Worm (Caenorhabditis elegans) whole organism, L3 larva: Measurements from ENCODE around the gene par-2.

Source experiments
- ZK546.5 ChIP-seq: sonication (generic microtip); optimal IDR thresholded peaks from 2 replicates; lab custom pipeline; 2017; ENCODE audit warnings: missing biosample characterization, missing genetic modification characterization
- aly-2 ChIP-seq: fragments of 150-350 bp; optimal IDR thresholded peaks from 2 replicates; lab custom pipeline; 2014; ENCODE audit warnings: missing biosample characterization, missing genetic modification characterization
- ceh-16 ChIP-seq: sonication (generic microtip); optimal IDR thresholded peaks from 2 replicates; lab custom pipeline; 2017; ENCODE audit warnings: missing biosample characterization, missing genetic modification characterization
- ceh-28 ChIP-seq: fragments of 150-350 bp; optimal IDR thresholded peaks from 2 replicates; lab custom pipeline; 2014; ENCODE audit warnings: missing biosample characterization, missing genetic modification reagents, missing genetic modification characterization
- ceh-82 ChIP-seq: fragments of 150-350 bp; optimal IDR thresholded peaks from 2 replicates; lab custom pipeline; 2014; ENCODE audit warnings: missing biosample characterization, missing genetic modification characterization
- ceh-9 ChIP-seq: sonication (generic microtip); optimal IDR thresholded peaks from 2 replicates; lab custom pipeline; 2018; ENCODE audit warnings: missing biosample characterization, missing genetic modification characterization
- egl-27 ChIP-seq: sonication (generic microtip); optimal IDR thresholded peaks from 4 replicates; lab custom pipeline; 2017; ENCODE audit warnings: missing biosample characterization, missing genetic modification reagents, missing genetic modification characterization
- egl-5 ChIP-seq: fragments of 150-350 bp; optimal IDR thresholded peaks from 2 replicates; lab custom pipeline; 2017; ENCODE audit warnings: missing biosample characterization, missing genetic modification reagents, missing genetic modification characterization, inconsistent platforms
- elt-1 ChIP-seq: fragments of 150-350 bp; optimal IDR thresholded peaks from 2 replicates; lab custom pipeline; 2014; ENCODE audit warnings: missing biosample characterization, missing genetic modification characterization
- eor-1 ChIP-seq, 2 experiments: fragments of 150-350 bp; optimal IDR thresholded peaks; 2 replicates each; lab custom pipeline; 2014 to 2018; ENCODE audit warnings: missing biosample characterization in 2 of 2, missing genetic modification characterization in 2 of 2
- fkh-10 ChIP-seq: sonication (generic microtip); optimal IDR thresholded peaks from 2 replicates; lab custom pipeline; 2017; ENCODE audit warnings: missing biosample characterization, missing genetic modification reagents, missing genetic modification characterization
- fos-1 ChIP-seq: fragments of 150-350 bp; optimal IDR thresholded peaks from 2 replicates; lab custom pipeline; 2014; ENCODE audit warnings: missing biosample characterization, missing genetic modification characterization
- jun-1 ChIP-seq: fragments of 150-350 bp; optimal IDR thresholded peaks from 2 replicates; lab custom pipeline; 2014; ENCODE audit warnings: missing biosample characterization, missing genetic modification reagents, missing genetic modification characterization
- lin-15B ChIP-seq: fragments of 150-350 bp; optimal IDR thresholded peaks from 2 replicates; lab custom pipeline; 2014; ENCODE audit warnings: missing biosample characterization, missing genetic modification characterization
- lin-39 ChIP-seq: fragments of 150-350 bp; optimal IDR thresholded peaks from 2 replicates; lab custom pipeline; 2018; ENCODE audit warnings: missing biosample characterization, missing genetic modification reagents, missing genetic modification characterization
- lsy-12 ChIP-seq: sonication (generic microtip); optimal IDR thresholded peaks from 2 replicates; lab custom pipeline; 2016; ENCODE audit warnings: mild to moderate bottlenecking, missing genetic modification characterization, missing compliant biosample characterization
- mdl-1 ChIP-seq: fragments of 150-350 bp; optimal IDR thresholded peaks from 2 replicates; lab custom pipeline; 2014; ENCODE audit warnings: missing biosample characterization, missing genetic modification characterization
- mml-1 ChIP-seq: fragments of 150-350 bp; sonication (generic microtip); optimal IDR thresholded peaks from 3 replicates; lab custom pipeline; 2014; ENCODE audit warnings: missing biosample characterization, missing genetic modification characterization
- nfya-1 ChIP-seq: sonication (generic microtip); optimal IDR thresholded peaks from 2 replicates; lab custom pipeline; 2017; ENCODE audit warnings: missing genetic modification characterization, mild to moderate bottlenecking, missing compliant biosample characterization, antibody characterized with exemption, moderate library complexity; ENCODE audit not compliant: insufficient read depth
- nhr-11 ChIP-seq: fragments of 150-350 bp; optimal IDR thresholded peaks from 2 replicates; lab custom pipeline; 2014; ENCODE audit warnings: missing biosample characterization, missing genetic modification characterization
- nhr-12 ChIP-seq: fragments of 150-350 bp; optimal IDR thresholded peaks from 2 replicates; lab custom pipeline; 2014; ENCODE audit warnings: missing biosample characterization, missing genetic modification characterization
- nhr-23 ChIP-seq: fragments of 150-350 bp; optimal IDR thresholded peaks from 2 replicates; lab custom pipeline; 2014; ENCODE audit warnings: missing biosample characterization, missing genetic modification reagents, missing genetic modification characterization
- nhr-25 ChIP-seq: sonication (generic microtip); optimal IDR thresholded peaks from 2 replicates; lab custom pipeline; 2017; ENCODE audit warnings: missing biosample characterization, missing genetic modification characterization
- nhr-28 ChIP-seq: fragments of 150-350 bp; optimal IDR thresholded peaks from 2 replicates; lab custom pipeline; 2014; ENCODE audit warnings: missing biosample characterization, missing genetic modification characterization
- nhr-67 ChIP-seq: fragments of 150-350 bp; optimal IDR thresholded peaks from 2 replicates; lab custom pipeline; 2014; ENCODE audit warnings: missing biosample characterization, missing genetic modification characterization
- nhr-76 ChIP-seq: fragments of 150-350 bp; sonication (generic microtip); optimal IDR thresholded peaks from 5 replicates; lab custom pipeline; 2014; ENCODE audit warnings: missing biosample characterization, missing genetic modification characterization
- nhr-77 ChIP-seq: fragments of 150-350 bp; optimal IDR thresholded peaks from 2 replicates; lab custom pipeline; 2014; ENCODE audit warnings: missing biosample characterization, missing genetic modification characterization
- pha-4 ChIP-seq: fragments of 150-350 bp; optimal IDR thresholded peaks from 2 replicates; lab custom pipeline; 2014; ENCODE audit warnings: missing biosample characterization, missing genetic modification reagents, missing genetic modification characterization
- sea-2 ChIP-seq: fragments of 150-350 bp; sonication (generic microtip); optimal IDR thresholded peaks from 4 replicates; lab custom pipeline; 2014; ENCODE audit warnings: missing biosample characterization, missing genetic modification reagents, missing genetic modification characterization
- skn-1 ChIP-seq: fragments of 150-350 bp; optimal IDR thresholded peaks from 2 replicates; lab custom pipeline; 2014; ENCODE audit warnings: missing biosample characterization, missing genetic modification characterization
- snpc-4 ChIP-seq: fragments of 150-350 bp; optimal IDR thresholded peaks from 2 replicates; lab custom pipeline; 2014; ENCODE audit warnings: missing biosample characterization, missing genetic modification characterization
- tbx-2 ChIP-seq: sonication (generic microtip); optimal IDR thresholded peaks from 2 replicates; lab custom pipeline; 2016; ENCODE audit warnings: mild to moderate bottlenecking, missing genetic modification characterization, missing compliant biosample characterization
- unc-39 ChIP-seq: sonication (generic microtip); optimal IDR thresholded peaks from 4 replicates; lab custom pipeline; 2017; ENCODE audit warnings: missing biosample characterization, missing genetic modification characterization
- unc-62 ChIP-seq: fragments of 150-350 bp; sonication (generic microtip); optimal IDR thresholded peaks from 4 replicates; lab custom pipeline; 2014; ENCODE audit warnings: missing biosample characterization, missing genetic modification reagents, missing genetic modification characterization
- zag-1 ChIP-seq: fragments of 150-350 bp; optimal IDR thresholded peaks from 2 replicates; lab custom pipeline; 2014; ENCODE audit warnings: missing biosample characterization, missing genetic modification characterization
- ztf-11 ChIP-seq: fragments of 150-350 bp; optimal IDR thresholded peaks from 2 replicates; lab custom pipeline; 2014; ENCODE audit warnings: missing biosample characterization, missing genetic modification characterization
- ztf-4 ChIP-seq: fragments of 150-350 bp; optimal IDR thresholded peaks from 2 replicates; lab custom pipeline; 2014; ENCODE audit warnings: missing biosample characterization, missing genetic modification characterization

The par-2 gene

DNA sequence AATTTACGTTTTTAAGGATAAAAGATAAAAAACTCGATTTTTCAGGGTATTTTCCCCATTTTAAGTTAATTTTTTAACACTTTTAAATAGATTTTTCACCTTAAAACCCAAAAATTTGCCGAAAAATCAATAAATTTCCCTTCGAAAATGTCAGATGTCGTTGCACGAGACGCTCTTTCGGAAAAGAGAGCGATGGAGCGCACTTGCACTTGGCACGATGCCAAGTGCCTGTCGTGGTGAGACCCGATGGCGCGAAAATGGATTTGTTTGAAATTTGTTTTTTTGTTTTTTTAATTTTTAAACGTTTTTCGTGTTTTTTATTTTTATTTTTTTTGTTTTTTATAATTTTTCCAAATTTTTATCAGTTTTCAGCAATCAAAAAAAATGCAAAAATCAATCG lies 665 bp upstream of the par-2 start, which contains the start of the genes rab-18 and kbp-4 (continued):
- TF ChIP-seq nhr-23 (peak; percentile 98), nhr-12 (tag; lab: Kevin White, UChicago) (no peak), unc-62 (no peak), egl-27 (tag; lab: Kevin White, UChicago) (no peak), zag-1 (tag; lab: Kevin White, UChicago) (peak; percentile 46), sea-2 (GFP tag; lab: Kevin White, UChicago) (no peak), nhr-76 (tag; lab: Kevin White, UChicago) (no peak), nhr-11 (tag; lab: Kevin White, UChicago) (peak; percentile 1), skn-1 (peak; percentile 81), jun-1 (tag; lab: Kevin White, UChicago) (peak; percentile 82), ceh-16 (tag; lab: Kevin White, UChicago) (no peak), ceh-28 (tag; lab: Kevin White, UChicago) (peak; percentile 87), nhr-25 (peak; percentile 97), fos-1 (tag; lab: Kevin White, UChicago) (no peak), mdl-1 (tag; lab: Kevin White, UChicago) (peak; percentile 81), nhr-67 (tag; lab: Kevin White, UChicago) (no peak), nhr-28 (tag; lab: Kevin White, UChicago) (no peak), tbx-2 (peak; percentile 70), fkh-10 (peak; percentile 62), nfya-1 (tag; lab: Kevin White, UChicago) (peak; percentile 96), ceh-9 (no peak), eor-1 (tag; optimal IDR thresholded peaks at IDR 0.05; lab: Kevin White, UChicago) (no peak), pha-4 (tag; lab: Kevin White, UChicago) (peak; percentile 98), lsy-12 (peak; percentile 60), nhr-77 (tag; lab: Kevin White, UChicago) (peak; percentile 59), ztf-11 (tag; lab: Kevin White, UChicago) (no peak)

- no peak for TF ChIP-seq nhr-23
- peak; percentile 60 for TF ChIP-seq ceh-28 (tag; lab: Kevin White, UChicago)
These were observed 3.8 kb downstream of the par-2 start for ce11 chrIII:1084971-1085370.

DNA sequence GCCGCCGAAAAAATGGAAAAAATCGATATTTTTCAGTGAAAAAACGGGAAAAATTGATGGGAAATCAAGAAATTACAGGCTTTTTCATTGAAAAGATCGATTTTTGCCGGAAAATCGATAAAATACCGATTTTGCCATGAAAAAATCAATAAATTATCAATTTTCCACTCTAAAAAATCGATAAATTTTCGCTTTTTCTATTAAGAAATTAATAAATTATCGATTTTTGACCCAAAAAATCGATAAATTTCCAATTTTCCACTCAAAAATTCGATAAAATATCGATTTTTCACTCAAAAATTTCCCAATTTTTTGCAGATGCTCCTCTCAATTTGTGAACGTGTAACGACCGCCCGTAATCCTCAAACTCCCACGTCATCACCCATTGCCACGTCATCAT lies 13.2 kb downstream of the par-2 start:
- TF ChIP-seq ztf-4 = no peak
- peak; percentile 87 for TF ChIP-seq ceh-28 (tag; lab: Kevin White, UChicago)
- TF ChIP-seq elt-1 = no peak
- TF ChIP-seq, all 47 proteins: peak for 1

- no peak for TF ChIP-seq aly-2 (tag; lab: Kevin White, UChicago)
- no peak for TF ChIP-seq lin-15B
- no peak for TF ChIP-seq ZK546.5 (tag; lab: Kevin White, UChicago)
- no peak for TF ChIP-seq snpc-4 (tag; lab: Kevin White, UChicago)
- TF ChIP-seq mml-1 = no peak
- TF ChIP-seq eor-1 (tag; optimal IDR thresholded peaks at IDR 0.05; lab: Kevin White, UChicago) = no peak
- TF ChIP-seq lsy-12 = no peak
- no peak for TF ChIP-seq ceh-28 (tag; lab: Kevin White, UChicago)
- no peak for TF ChIP-seq nhr-11 (tag; lab: Kevin White, UChicago)
- TF ChIP-seq elt-1 = no peak
- no peak for TF ChIP-seq sea-2 (GFP tag; lab: Kevin White, UChicago)
- TF ChIP-seq ceh-9 = no peak
- TF ChIP-seq egl-5 (tag; lab: Kevin White, UChicago) = no peak
- TF ChIP-seq ceh-82 (tag; lab: Kevin White, UChicago) = no peak
- no peak for TF ChIP-seq nhr-67 (tag; lab: Kevin White, UChicago)
- no peak for TF ChIP-seq fos-1 (tag; lab: Kevin White, UChicago)
- TF ChIP-seq lin-39 = no peak
These were observed 18.3 kb downstream of the par-2 start for ce11 chrIII:1099523-1099922.

DNA sequence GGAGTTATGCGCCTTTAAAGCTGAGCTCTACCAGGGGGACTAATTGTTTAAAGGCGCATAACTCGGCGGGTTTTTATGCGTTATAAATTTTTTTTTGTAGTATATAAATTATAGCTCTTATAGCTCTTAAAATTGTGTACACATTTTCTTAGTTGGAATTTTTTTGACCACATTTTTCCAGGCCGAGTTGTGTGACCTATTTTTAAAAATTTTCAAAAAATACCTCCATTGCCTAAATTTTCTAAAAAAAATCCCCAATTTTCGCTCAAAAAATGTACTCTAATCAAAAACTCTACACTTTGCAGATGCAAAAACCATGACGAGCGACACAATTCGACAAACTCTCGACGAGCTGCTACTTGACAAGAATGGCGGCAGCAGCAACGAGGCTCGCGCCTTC lies 21.7 kb downstream of the par-2 start, which contains the start of gene exc-6:
TSS of gene exc-6 (plus strand) at position 301 of the 400 bp plus-strand sequence.
- TF ChIP-seq ceh-9 = no peak
- no peak for TF ChIP-seq elt-1
- no peak for TF ChIP-seq ceh-16 (tag; lab: Kevin White, UChicago)
- TF ChIP-seq fos-1 (tag; lab: Kevin White, UChicago) = no peak
- no peak for TF ChIP-seq nhr-77 (tag; lab: Kevin White, UChicago)
- no peak for TF ChIP-seq ceh-82 (tag; lab: Kevin White, UChicago)
- TF ChIP-seq unc-39 (tag; lab: Kevin White, UChicago) = no peak
- TF ChIP-seq skn-1 = no peak
- TF ChIP-seq lin-15B = no peak
